Worm (Caenorhabditis elegans) whole organism, midembryonic: ENCODE results near the gene slfl-5.

Experiments
- T22C8.4 ChIP-seq: fragments of 200-800 bp; sonication (Bioruptor generic); IDR thresholded peaks from 2 replicates; pipeline ENCODE4 v1.3.6; 2022; ENCODE audit warnings: missing genetic modification characterization, missing compliant biosample characterization
- cog-1 ChIP-seq: sonication (generic microtip); optimal IDR thresholded peaks from 2 replicates; lab custom pipeline; 2016; ENCODE audit warnings: missing genetic modification characterization, missing compliant biosample characterization
- flt-1 ChIP-seq: fragments of 200-800 bp; sonication (Bioruptor generic); IDR thresholded peaks from 2 replicates; pipeline ENCODE4 v1.3.6; 2022; ENCODE audit warnings: missing genetic modification characterization, missing compliant biosample characterization
- klf-2 ChIP-seq: fragments of 200-800 bp; sonication (Bioruptor generic); conservative IDR thresholded peaks from 2 replicates; pipeline ENCODE4 v1.3.6; 2022; ENCODE audit warnings: missing genetic modification reagents, missing genetic modification characterization, missing compliant biosample characterization
- med-1 ChIP-seq: sonication (generic microtip); optimal IDR thresholded peaks from 2 replicates; lab custom pipeline; 2017; ENCODE audit warnings: missing genetic modification characterization, mild to moderate bottlenecking, missing compliant biosample characterization, antibody characterized with exemption, missing genetic modification reagents; ENCODE audit not compliant: insufficient read depth
- ref-1 ChIP-seq: fragments of 200-800 bp; sonication (Bioruptor generic); conservative IDR thresholded peaks from 2 replicates; pipeline ENCODE4 v1.3.6; 2022; ENCODE audit warnings: missing genetic modification reagents, missing genetic modification characterization, missing compliant biosample characterization
- tab-1 ChIP-seq: fragments of 200-800 bp; sonication (Bioruptor generic); IDR thresholded peaks from 2 replicates; pipeline ENCODE4 v1.3.6; 2022; ENCODE audit warnings: missing genetic modification characterization, missing compliant biosample characterization
- ztf-23 ChIP-seq: fragments of 200-800 bp; sonication (Bioruptor generic); IDR thresholded peaks from 2 replicates; pipeline ENCODE4 v1.3.6; 2022; ENCODE audit warnings: missing genetic modification reagents, missing genetic modification characterization, missing compliant biosample characterization
- ztf-29 ChIP-seq: fragments of 200-800 bp; sonication (Bioruptor generic); IDR thresholded peaks from 2 replicates; pipeline ENCODE4 v1.3.6; 2022; ENCODE audit warnings: missing genetic modification reagents, missing genetic modification characterization, missing compliant biosample characterization

Gene slfl-5

ce11 chrV:12244980-12245742 lies at the start of gene slfl-5, which contains the start of the genes T04H1.13 and rad-50:
slfl-5 (minus strand) TSS chrV:12245044.
T04H1.13 (minus strand) TSS chrV:12245030.
rad-50 (plus strand) TSS chrV:12245646.
- no peak for TF ChIP-seq med-1 (GFP tag; lab: Kevin White, UChicago)
- no peak for TF ChIP-seq cog-1
- no peak for TF ChIP-seq ref-1 (GFP tag; lab: Robert Waterston, UW)
- TF ChIP-seq flt-1 (GFP tag; lab: Robert Waterston, UW), result no peak
- no peak for TF ChIP-seq ztf-29 (GFP tag; lab: Robert Waterston, UW)
- TF ChIP-seq T22C8.4 (GFP tag; lab: Robert Waterston, UW), result no peak
- TF ChIP-seq tab-1, result no peak
- TF ChIP-seq ztf-23, result no peak
- no peak for TF ChIP-seq klf-2

- TF ChIP-seq ref-1 (GFP tag; lab: Robert Waterston, UW) (no peak), ztf-23 (no peak), med-1 (GFP tag; lab: Kevin White, UChicago) (no peak), cog-1 (no peak)
These were observed 49.2 kb upstream of the slfl-5 start for ce11 chrV:12294091-12294490.

- TF ChIP-seq ztf-29 (GFP tag; lab: Robert Waterston, UW) (0 out of 2 replicates have a peak, but pooled peaks have one; percentile 19), ref-1 (GFP tag; lab: Robert Waterston, UW) (no peak), med-1 (GFP tag; lab: Kevin White, UChicago) (peak; percentile 49), klf-2 (0 out of 2 replicates have a peak, but pooled peaks have one; percentile 48), T22C8.4 (GFP tag; lab: Robert Waterston, UW) (no peak), tab-1 (peak; percentile 67; the same call in 1 of the 2 replicates), ztf-23 (peak; percentile 83), cog-1 (peak; percentile 79), flt-1 (GFP tag; lab: Robert Waterston, UW) (peak; percentile 87)
These were observed 46.7 kb upstream of the slfl-5 start, which contains the start of the genes srpa-68 and srh-16 for ce11 chrV:12291587-12291986. srpa-68 (minus strand) TSS chrV:12291658. srh-16 (plus strand) TSS chrV:12291861.

- TF ChIP-seq tab-1 (no peak), cog-1 (no peak), T22C8.4 (GFP tag; lab: Robert Waterston, UW) (no peak), klf-2 (no peak), ztf-23 (no peak), ref-1 (GFP tag; lab: Robert Waterston, UW) (no peak), med-1 (GFP tag; lab: Kevin White, UChicago) (no peak), flt-1 (GFP tag; lab: Robert Waterston, UW) (no peak), ztf-29 (GFP tag; lab: Robert Waterston, UW) (no peak)
These were observed 43.7 kb upstream of the slfl-5 start, which contains the start of gene rskd-1 for ce11 chrV:12288577-12288976. rskd-1 (minus strand) TSS chrV:12288615.

- TF ChIP-seq ztf-29 (GFP tag; lab: Robert Waterston, UW) (no peak), med-1 (GFP tag; lab: Kevin White, UChicago) (no peak), cog-1 (no peak), ref-1 (GFP tag; lab: Robert Waterston, UW) (no peak), ztf-23 (no peak), T22C8.4 (GFP tag; lab: Robert Waterston, UW) (no peak), klf-2 (no peak), flt-1 (GFP tag; lab: Robert Waterston, UW) (no peak), tab-1 (no peak)
These were observed 42.8 kb upstream of the slfl-5 start for ce11 chrV:12287667-12288066.

- TF ChIP-seq med-1 (GFP tag; lab: Kevin White, UChicago) (no peak), klf-2 (no peak), ztf-23 (no peak), tab-1 (no peak), ref-1 (GFP tag; lab: Robert Waterston, UW) (no peak), T22C8.4 (GFP tag; lab: Robert Waterston, UW) (no peak), ztf-29 (GFP tag; lab: Robert Waterston, UW) (no peak), cog-1 (no peak), flt-1 (GFP tag; lab: Robert Waterston, UW) (no peak)
These were observed 38.3 kb upstream of the slfl-5 start, which contains the start of gene F55C5.10 for ce11 chrV:12283187-12283586. F55C5.10 (plus strand) TSS chrV:12283487.

ce11 chrV:12281508-12281907 lies 36.7 kb upstream of the slfl-5 start:
- no peak for TF ChIP-seq tab-1
- TF ChIP-seq ref-1 (GFP tag; lab: Robert Waterston, UW), result no peak
- no peak for TF ChIP-seq ztf-23
- TF ChIP-seq T22C8.4 (GFP tag; lab: Robert Waterston, UW), result no peak
- TF ChIP-seq med-1 (GFP tag; lab: Kevin White, UChicago), result no peak
- TF ChIP-seq klf-2, result no peak
- no peak for TF ChIP-seq ztf-29 (GFP tag; lab: Robert Waterston, UW)
- no peak for TF ChIP-seq flt-1 (GFP tag; lab: Robert Waterston, UW)
- no peak for TF ChIP-seq cog-1

ce11 chrV:12276946-12277345 lies 32.1 kb upstream of the slfl-5 start, which contains the start of gene bnc-1:
bnc-1 (minus strand) TSS chrV:12277046.
- TF ChIP-seq med-1 (GFP tag; lab: Kevin White, UChicago) (no peak), ref-1 (GFP tag; lab: Robert Waterston, UW) (no peak), cog-1 (no peak), tab-1 (no peak), T22C8.4 (GFP tag; lab: Robert Waterston, UW) (no peak), ztf-23 (no peak), klf-2 (no peak), ztf-29 (GFP tag; lab: Robert Waterston, UW) (no peak), flt-1 (GFP tag; lab: Robert Waterston, UW) (no peak)

ce11 chrV:12275714-12276113 lies 30.9 kb upstream of the slfl-5 start:
- TF ChIP-seq ztf-29 (GFP tag; lab: Robert Waterston, UW) (no peak), ztf-23 (no peak), tab-1 (no peak), klf-2 (no peak), flt-1 (GFP tag; lab: Robert Waterston, UW) (no peak), T22C8.4 (GFP tag; lab: Robert Waterston, UW) (no peak), ref-1 (GFP tag; lab: Robert Waterston, UW) (no peak), cog-1 (no peak), med-1 (GFP tag; lab: Kevin White, UChicago) (no peak)
